Fruit fly (Drosophila melanogaster): ENCODE measurements around the gene CG42834.

CG42834 gene

dm6 chr3R:17402434-17402833 lies 16.1 kb upstream of the CG42834 start, which contains the start of gene Sur-8 (continued):
- peak; percentile 68 for TF ChIP-seq CG10366 (GFP tag; IDR thresholded peaks at IDR 0.05)
- no peak for TF ChIP-seq bbx (GFP tag; IDR thresholded peaks at IDR 0.05; ENCODE audit: partially characterized antibody)
- peak; percentile 39 for TF ChIP-seq CG10431 (GFP tag; optimal IDR thresholded peaks at IDR 0.05)
- TF ChIP-seq CG12219 (GFP tag; optimal IDR thresholded peaks at IDR 0.05): peak; percentile 43
- TF ChIP-seq CG13775 (GFP tag; optimal IDR thresholded peaks at IDR 0.05): peak; percentile 30
- TF ChIP-seq CG10959 (GFP tag; IDR thresholded peaks at IDR 0.05): peak; percentile 29; the same call in 1 of the 2 replicates
- TF ChIP-seq CG9932 (GFP tag; IDR thresholded peaks at IDR 0.05): peak; percentile 82
- TF ChIP-seq ap (GFP tag; IDR thresholded peaks at IDR 0.05): peak; percentile 37; the same call in 1 of the 2 replicates
- no peak for TF ChIP-seq Hey (tag; optimal IDR thresholded peaks at IDR 0.05)
- TF ChIP-seq CG9876 (GFP tag; optimal IDR thresholded peaks at IDR 0.05): peak; percentile 60
- peak; percentile 36; the same call in 1 of the 2 replicates for TF ChIP-seq Xrp1 (GFP tag; IDR thresholded peaks at IDR 0.05)
- no peak for TF ChIP-seq hb (GFP tag; IDR thresholded peaks at IDR 0.05; ENCODE audit: partially characterized antibody)
- peak; percentile 71; the same call in 1 of the 2 replicates for TF ChIP-seq CG14014 (GFP tag; IDR thresholded peaks at IDR 0.05)
- no peak; the same call in 1 of the 2 replicates for TF ChIP-seq amos (GFP tag; IDR thresholded peaks at IDR 0.05; ENCODE audit: partially characterized antibody)
- TF ChIP-seq CG6689 (GFP tag; IDR thresholded peaks at IDR 0.05): peak; percentile 45; the same call in 1 of the 2 replicates
- TF ChIP-seq jumu (GFP tag; optimal IDR thresholded peaks at IDR 0.05): peak; percentile 27
- TF ChIP-seq sima (GFP tag; optimal IDR thresholded peaks at IDR 0.05): no peak
- TF ChIP-seq CG10321 (GFP tag; IDR thresholded peaks at IDR 0.05): no peak
- TF ChIP-seq salm (tag; optimal IDR thresholded peaks at IDR 0.05): no peak
- no peak for TF ChIP-seq exex (tag; optimal IDR thresholded peaks at IDR 0.05)
- TF ChIP-seq Fer3 (tag; optimal IDR thresholded peaks at IDR 0.05): peak; percentile 49
- TF ChIP-seq gcm (GFP tag; optimal IDR thresholded peaks at IDR 0.05): no peak
- no peak for TF ChIP-seq Doc2 (GFP tag; IDR thresholded peaks at IDR 0.05)
- TF ChIP-seq CG1529 (GFP tag; optimal IDR thresholded peaks at IDR 0.05): no peak
- peak; percentile 2 for TF ChIP-seq CG14710 (tag; optimal IDR thresholded peaks at IDR 0.05)
- no peak for TF ChIP-seq fru (optimal IDR thresholded peaks at IDR 0.05)
- no peak for TF ChIP-seq CG3065 (GFP tag; optimal IDR thresholded peaks at IDR 0.05)
- peak; percentile 45 for TF ChIP-seq Ets97D (GFP tag; optimal IDR thresholded peaks at IDR 0.05)
- no peak for TF ChIP-seq oc (tag; optimal IDR thresholded peaks at IDR 0.05)
- TF ChIP-seq CG42726 (GFP tag; IDR thresholded peaks at IDR 0.05; ENCODE audit: partially characterized antibody): peak; percentile 53; the same call in 1 of the 2 replicates
- no peak for TF ChIP-seq Hr39 (optimal IDR thresholded peaks at IDR 0.05)
- no peak for TF ChIP-seq CG12104 (GFP tag; optimal IDR thresholded peaks at IDR 0.05)
- TF ChIP-seq jigr1 (GFP tag; IDR thresholded peaks at IDR 0.05): no peak
- TF ChIP-seq onecut (GFP tag; IDR thresholded peaks at IDR 0.05): peak; percentile 73
- TF ChIP-seq croc (GFP tag; conservative IDR thresholded peaks at IDR 0.05): peak; percentile 26; the same call in 1 of the 3 replicates
- no peak for TF ChIP-seq crol (GFP tag; IDR thresholded peaks at IDR 0.05)
- TF ChIP-seq CG16813 (GFP tag; IDR thresholded peaks at IDR 0.05; ENCODE audit: partially characterized antibody): no peak
- no peak for TF ChIP-seq CG10565 (GFP tag; optimal IDR thresholded peaks at IDR 0.05)
- no peak for TF ChIP-seq Elba2 (GFP tag; optimal IDR thresholded peaks at IDR 0.05)
- TF ChIP-seq CG15696 (tag; optimal IDR thresholded peaks at IDR 0.05): peak; percentile 34
- no peak for TF ChIP-seq ro (GFP tag; IDR thresholded peaks at IDR 0.05)
- peak; percentile 53 for TF ChIP-seq CG2875 (GFP tag; optimal IDR thresholded peaks at IDR 0.05)
- TF ChIP-seq Lhr (GFP tag; optimal IDR thresholded peaks at IDR 0.05): peak; percentile 32
- TF ChIP-seq pb (GFP tag; optimal IDR thresholded peaks at IDR 0.05): peak; percentile 59
- no peak for TF ChIP-seq dati (GFP tag; IDR thresholded peaks at IDR 0.05)
- TF ChIP-seq CG18011 (GFP tag; optimal IDR thresholded peaks at IDR 0.05): peak; percentile 25
- TF ChIP-seq CG4328 (GFP tag; optimal IDR thresholded peaks at IDR 0.05): peak; percentile 21
- TF ChIP-seq CG9797 (GFP tag; optimal IDR thresholded peaks at IDR 0.05): no peak
- no peak for TF ChIP-seq h (optimal IDR thresholded peaks at IDR 0.05)
- no peak for TF ChIP-seq CG13296 (GFP tag; optimal IDR thresholded peaks at IDR 0.05)
- TF ChIP-seq CG2678 (tag; optimal IDR thresholded peaks at IDR 0.05): peak; percentile 48
- TF ChIP-seq NfI (GFP tag; optimal IDR thresholded peaks at IDR 0.05): peak; percentile 67
